Worm (Caenorhabditis elegans): ENCODE data around the gene fbxc-31.

ce11 chrII:927331-927730, 15.6 kb downstream of the fbxc-31 start, which contains the start of gene R07C3.13:
- TF ChIP-seq ama-1 (optimal IDR thresholded peaks at IDR 0.05) (no peak), tbx-2 (tag; optimal IDR thresholded peaks at IDR 0.05) (no peak), T23F11.4 (GFP tag; optimal IDR thresholded peaks at IDR 0.05) (no peak), hlh-8 (tag; optimal IDR thresholded peaks at IDR 0.05) (no peak), pha-2 (tag; optimal IDR thresholded peaks at IDR 0.05) (no peak), nfya-1 (tag; optimal IDR thresholded peaks at IDR 0.05) (no peak), C38D4.7 (GFP tag; optimal IDR thresholded peaks at IDR 0.05) (no peak), ref-2 (tag; optimal IDR thresholded peaks at IDR 0.05) (no peak), lim-6 (tag; optimal IDR thresholded peaks at IDR 0.05) (no peak), sox-2 (GFP tag; IDR thresholded peaks at IDR 0.05) (no peak), pha-4 (tag; optimal IDR thresholded peaks at IDR 0.05) (no peak), madf-2 (tag; optimal IDR thresholded peaks at IDR 0.05) (no peak), sox-4 (tag; optimal IDR thresholded peaks at IDR 0.05) (no peak), hlh-30 (tag; optimal IDR thresholded peaks at IDR 0.05; ENCODE audit: insufficient read depth) (no peak)

Data from whole organism, late embryonic.